Fruit fly (Drosophila melanogaster): Measurements from ENCODE around the gene tacc.

tacc gene

DNA sequence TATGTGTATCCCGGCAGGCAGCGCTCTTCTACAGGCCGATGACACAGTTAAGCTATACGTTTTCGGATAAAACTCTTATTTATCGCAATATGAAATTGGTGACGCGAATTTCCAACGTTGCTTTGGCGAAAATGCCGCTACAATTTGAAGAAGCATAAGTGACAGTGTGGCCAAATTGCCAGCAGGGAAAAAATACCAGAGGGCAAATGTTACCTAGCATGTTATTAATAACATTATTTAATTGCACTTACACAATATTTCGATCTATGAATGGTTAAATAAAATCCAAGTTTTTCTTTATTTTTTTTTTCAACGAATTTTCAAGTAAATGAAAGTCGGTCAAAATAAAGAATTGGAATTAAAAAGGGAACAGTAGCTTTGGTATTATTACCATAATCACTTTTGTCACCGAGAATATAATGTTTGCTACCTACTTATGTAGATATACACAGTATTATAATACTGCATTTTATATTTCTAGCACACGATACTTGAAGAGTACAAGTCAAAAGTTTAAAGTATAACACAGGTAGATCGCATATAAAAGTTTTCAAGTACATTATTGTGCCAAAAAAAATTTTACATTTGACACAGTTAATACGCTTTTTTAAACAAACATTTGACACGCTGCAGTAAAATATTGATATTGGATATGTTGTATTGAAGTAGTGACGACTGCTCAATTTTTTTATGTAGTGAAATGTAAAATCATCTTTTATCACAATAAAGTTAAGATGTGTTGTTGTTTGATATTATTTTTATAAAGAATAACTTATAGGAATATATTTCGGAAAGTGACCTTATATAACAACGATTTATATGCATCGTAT lies at the start of gene tacc (continued):
- TF ChIP-seq ttk (GFP tag; IDR thresholded peaks at IDR 0.05) (no peak), CG11723 (GFP tag; optimal IDR thresholded peaks at IDR 0.05) (no peak), Hey (tag; optimal IDR thresholded peaks at IDR 0.05) (no peak), CG33557 (GFP tag; optimal IDR thresholded peaks at IDR 0.05) (no peak), MBD-R2 (GFP tag; IDR thresholded peaks at IDR 0.05) (peak; percentile 23; the same call in 1 of the 2 replicates), jumu (GFP tag; optimal IDR thresholded peaks at IDR 0.05) (no peak), CG9932 (GFP tag; IDR thresholded peaks at IDR 0.05) (no peak), Bgb (GFP tag; IDR thresholded peaks at IDR 0.05; ENCODE audit: partially characterized antibody) (peak; percentile 56; the same call in 1 of the 2 replicates), wdn (GFP tag; IDR thresholded peaks at IDR 0.05) (no peak), Aef1 (GFP tag; IDR thresholded peaks at IDR 0.05) (no peak), da (GFP tag; optimal IDR thresholded peaks at IDR 0.05) (no peak), ara (GFP tag; IDR thresholded peaks at IDR 0.05) (no peak), Gug (GFP tag; IDR thresholded peaks at IDR 0.05) (no peak), CG4820 (GFP tag; optimal IDR thresholded peaks at IDR 0.05) (no peak), Ravus (GFP tag; IDR thresholded peaks at IDR 0.05) (no peak), phol (tag; optimal IDR thresholded peaks at IDR 0.05) (peak; percentile 10), crol (GFP tag; IDR thresholded peaks at IDR 0.05) (no peak), CG2129 (GFP tag; IDR thresholded peaks at IDR 0.05; ENCODE audit: partially characterized antibody) (no peak), row (GFP tag; IDR thresholded peaks at IDR 0.05) (no peak), seq (GFP tag; IDR thresholded peaks at IDR 0.05) (no peak), CG12219 (GFP tag; optimal IDR thresholded peaks at IDR 0.05) (no peak), CG7839 (tag; optimal IDR thresholded peaks at IDR 0.05) (no peak), CG14050 (GFP tag; IDR thresholded peaks at IDR 0.05) (no peak), gsb (GFP tag; IDR thresholded peaks at IDR 0.05) (no peak), Sry-β (GFP tag; optimal IDR thresholded peaks at IDR 0.05) (no peak), CG12071 (GFP tag; optimal IDR thresholded peaks at IDR 0.05) (no peak), Xrp1 (GFP tag; IDR thresholded peaks at IDR 0.05) (no peak), pb (GFP tag; optimal IDR thresholded peaks at IDR 0.05) (no peak), Poxn (GFP tag; IDR thresholded peaks at IDR 0.05) (no peak), lilli (GFP tag; optimal IDR thresholded peaks at IDR 0.05) (no peak), CG9797 (GFP tag; optimal IDR thresholded peaks at IDR 0.05) (peak; percentile 78), chinmo (GFP tag; IDR thresholded peaks at IDR 0.05; ENCODE audit: partially characterized antibody) (no peak), lola (GFP tag; optimal IDR thresholded peaks at IDR 0.05) (no peak), tll (GFP tag; optimal IDR thresholded peaks at IDR 0.05) (no peak), slbo (GFP tag; IDR thresholded peaks at IDR 0.05) (no peak), CG3281 (GFP tag; optimal IDR thresholded peaks at IDR 0.05) (no peak), Hr39 (optimal IDR thresholded peaks at IDR 0.05) (no peak), toy (GFP tag; IDR thresholded peaks at IDR 0.05) (no peak), Bdp1 (GFP tag; optimal IDR thresholded peaks at IDR 0.05) (no peak), Six4 (GFP tag; optimal IDR thresholded peaks at IDR 0.05) (no peak), Drgx (GFP tag; IDR thresholded peaks at IDR 0.05) (no peak), CG3407 (GFP tag; optimal IDR thresholded peaks at IDR 0.05) (no peak), Dek (tag; optimal IDR thresholded peaks at IDR 0.05) (no peak), CG32772 (GFP tag; IDR thresholded peaks at IDR 0.05) (no peak), Hr51 (GFP tag; optimal IDR thresholded peaks at IDR 0.05) (no peak), CG3838 (GFP tag; optimal IDR thresholded peaks at IDR 0.05) (no peak), org-1 (GFP tag; optimal IDR thresholded peaks at IDR 0.05) (no peak), Spps (tag; optimal IDR thresholded peaks at IDR 0.05) (no peak), CG17328 (GFP tag; IDR thresholded peaks at IDR 0.05) (no peak), CG3847 (GFP tag; IDR thresholded peaks at IDR 0.05) (no peak), ind (GFP tag; optimal IDR thresholded peaks at IDR 0.05) (no peak)

All from whole organism, embryonic.